Worm (Caenorhabditis elegans): ENCODE results near the gene eif-3.B.
"Not testable (repeated sequence)": the region's sequence is repeated elsewhere in the genome, so short reads cannot be mapped to it uniquely, and the experiment has no call there.

Gene eif-3.B

DNA sequence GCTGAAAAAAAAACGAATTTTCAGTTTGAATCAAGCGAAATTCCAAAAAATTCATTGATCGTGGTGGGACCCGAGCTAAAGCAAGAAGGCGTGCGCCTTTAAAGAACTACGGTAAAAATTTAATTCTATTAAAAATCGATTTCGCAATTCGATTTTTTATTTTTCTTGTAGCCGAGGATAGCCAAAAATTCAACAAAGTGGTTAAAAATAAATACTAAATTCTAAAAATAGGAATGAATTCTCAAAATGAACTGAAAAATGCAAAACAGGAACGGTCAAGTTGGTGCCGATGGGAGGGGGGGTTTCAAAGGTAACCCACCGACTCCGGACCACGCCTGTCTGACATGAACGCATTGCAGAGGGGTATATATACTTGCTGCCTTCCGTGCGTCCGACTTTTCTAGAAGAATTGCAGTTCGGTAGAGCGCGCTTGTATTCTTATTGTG lies 5.9 kb downstream of the eif-3.B start (continued):
- TF ChIP-seq C16A3.4 (tag; optimal IDR thresholded peaks at IDR 0.05) (peak; percentile 19), nhr-71 (tag; optimal IDR thresholded peaks at IDR 0.05) (peak; percentile 63), alr-1 (tag; optimal IDR thresholded peaks at IDR 0.05; ENCODE audit: borderline replicate concordance) (no peak), elt-2 (tag; optimal IDR thresholded peaks at IDR 0.05) (no peak), aly-2 (tag; optimal IDR thresholded peaks at IDR 0.05) (no peak), snu-23 (GFP tag; optimal IDR thresholded peaks at IDR 0.05) (peak; percentile 50), sptf-1 (tag; optimal IDR thresholded peaks at IDR 0.05) (no peak), nhr-90 (tag; optimal IDR thresholded peaks at IDR 0.05; ENCODE audit: poor library complexity) (peak; percentile 23), pax-3 (tag; optimal IDR thresholded peaks at IDR 0.05) (no peak), hpl-2 (GFP tag; optimal IDR thresholded peaks at IDR 0.05) (no peak), tlp-1 (tag; optimal IDR thresholded peaks at IDR 0.05) (no peak), pag-3 (tag; optimal IDR thresholded peaks at IDR 0.05; ENCODE audit: borderline replicate concordance, insufficient read depth) (no peak), lin-14 (GFP tag; optimal IDR thresholded peaks at IDR 0.05) (peak; percentile 34), nhr-77 (tag; optimal IDR thresholded peaks at IDR 0.05) (no peak), ztf-4 (tag; optimal IDR thresholded peaks at IDR 0.05) (no peak), unc-86 (tag; optimal IDR thresholded peaks at IDR 0.05) (peak; percentile 22), swsn-7 (tag; optimal IDR thresholded peaks at IDR 0.05) (peak; percentile 58), nhr-28 (tag; optimal IDR thresholded peaks at IDR 0.05) (no peak), egl-13 (tag; optimal IDR thresholded peaks at IDR 0.05) (peak; percentile 3)

DNA sequence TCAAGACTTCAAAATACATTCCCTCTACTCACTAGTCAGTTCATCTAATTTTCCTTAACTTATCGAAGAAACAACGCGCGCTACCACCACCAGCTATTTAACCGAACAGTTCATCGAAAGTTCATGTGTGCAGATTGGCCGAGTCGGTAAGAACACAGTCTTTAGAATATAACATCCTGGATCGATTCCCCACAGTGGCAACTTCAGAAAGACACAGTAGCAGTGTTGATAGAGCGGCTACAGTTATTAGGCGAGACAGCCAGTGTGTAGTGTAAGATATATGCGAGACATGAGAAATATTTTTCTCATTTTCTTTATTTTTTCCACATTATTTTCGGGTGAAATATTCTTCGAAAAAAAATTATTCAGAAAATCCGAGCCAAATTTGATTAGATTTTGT lies 7.3 kb downstream of the eif-3.B start:
- TF ChIP-seq lin-35 (GFP tag; optimal IDR thresholded peaks at IDR 0.05): peak in 1 of 2 experiments; percentile 18
- peak; percentile 23; the same call in 1 of the 2 replicates for TF ChIP-seq nhr-19 (GFP tag; conservative IDR thresholded peaks at IDR 0.05)
- TF ChIP-seq nhr-90 (tag; optimal IDR thresholded peaks at IDR 0.05; ENCODE audit: poor library complexity): peak; percentile 32
- peak; percentile 36 for TF ChIP-seq snu-23 (GFP tag; optimal IDR thresholded peaks at IDR 0.05)
- peak; percentile 17 for TF ChIP-seq snpc-4 (tag; optimal IDR thresholded peaks at IDR 0.05)
- peak; percentile 13 for TF ChIP-seq nhr-85 (tag)
- peak in 1 of 2 experiments; percentile 0 for TF ChIP-seq efl-1 (optimal IDR thresholded peaks at IDR 0.05)
- not testable (repeated sequence) for TF ChIP-seq efl-1 (GFP tag; optimal IDR thresholded peaks at IDR 0.05 in 1 of 2)

DNA sequence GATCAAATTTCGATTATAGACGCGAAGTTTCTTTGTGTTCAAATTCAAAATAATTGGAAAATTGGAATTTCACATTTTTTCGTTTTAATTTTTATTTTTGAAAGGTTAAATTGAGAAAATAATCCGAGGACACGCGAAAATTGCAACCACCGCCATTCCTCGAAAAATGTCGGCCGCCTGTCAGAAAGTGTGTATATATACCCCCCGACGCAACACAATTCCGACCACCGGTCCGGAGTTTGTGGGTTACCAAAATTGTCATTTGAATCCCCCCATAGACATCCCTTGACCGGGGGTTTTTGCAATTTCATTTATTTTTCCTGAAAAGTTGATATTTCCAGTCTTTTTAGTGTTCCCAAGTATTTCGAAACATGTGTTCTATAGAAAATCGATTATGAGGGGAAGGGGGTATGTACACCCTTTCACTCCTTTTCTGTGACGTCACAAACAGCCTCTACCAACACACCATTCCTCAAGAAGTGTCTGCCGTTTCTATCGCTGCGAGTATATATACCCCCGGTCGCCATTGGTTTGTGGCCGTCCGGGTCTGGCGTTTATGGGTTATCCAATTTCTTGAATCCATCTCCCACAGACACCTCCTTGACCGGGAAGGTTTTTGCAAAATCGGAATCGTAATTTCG lies 9.2 kb downstream of the eif-3.B start, which contains the start of gene W01D2.3:
Gene W01D2.3, minus strand, starts transcription at position 51 of the 641 bp plus-strand sequence.
- TF ChIP-seq unc-130 (tag; optimal IDR thresholded peaks at IDR 0.05) (no peak), mep-1 (tag; optimal IDR thresholded peaks at IDR 0.05) (peak; percentile 26), zip-4 (GFP tag; optimal IDR thresholded peaks at IDR 0.05) (peak; percentile 77), fkh-10 (GFP tag; optimal IDR thresholded peaks at IDR 0.05) (no peak), aly-2 (tag; optimal IDR thresholded peaks at IDR 0.05) (peak; percentile 81), irx-1 (tag; optimal IDR thresholded peaks at IDR 0.05) (peak; percentile 74), xbp-1 (tag; optimal IDR thresholded peaks at IDR 0.05) (peak; percentile 69), ztf-11 (tag; optimal IDR thresholded peaks at IDR 0.05) (peak; percentile 21 to 80), alr-1 (tag; optimal IDR thresholded peaks at IDR 0.05; ENCODE audit: borderline replicate concordance) (no peak), nhr-76 (tag; optimal IDR thresholded peaks at IDR 0.05) (no peak), hlh-17 (GFP tag; optimal IDR thresholded peaks at IDR 0.05; ENCODE audit: borderline replicate concordance) (no peak), C34B4.2 (tag; optimal IDR thresholded peaks at IDR 0.05) (peak; percentile 25), C16A3.4 (tag; optimal IDR thresholded peaks at IDR 0.05) (peak; percentile 47), unc-86 (tag; optimal IDR thresholded peaks at IDR 0.05) (peak; percentile 70), ama-1 (optimal IDR thresholded peaks at IDR 0.05) (no peak), nhr-71 (tag; optimal IDR thresholded peaks at IDR 0.05) (peak; percentile 85), aha-1 (tag; optimal IDR thresholded peaks at IDR 0.05) (no peak), isw-1 (GFP tag; IDR thresholded peaks at IDR 0.05) (peak; percentile 54), nhr-84 (tag; optimal IDR thresholded peaks at IDR 0.05) (no peak), snu-23 (GFP tag; optimal IDR thresholded peaks at IDR 0.05) (peak; percentile 81), sptf-1 (tag; optimal IDR thresholded peaks at IDR 0.05) (no peak), mef-2 (tag; optimal IDR thresholded peaks at IDR 0.05) (no peak), unc-98 (GFP tag; IDR thresholded peaks at IDR 0.05) (no peak), ces-1 (GFP tag; optimal IDR thresholded peaks at IDR 0.05) (no peak), elt-3 (tag; optimal IDR thresholded peaks at IDR 0.05) (no peak), tlp-1 (tag; optimal IDR thresholded peaks at IDR 0.05) (no peak), lin-14 (GFP tag; optimal IDR thresholded peaks at IDR 0.05) (peak; percentile 73), ceh-63 (GFP tag; optimal IDR thresholded peaks at IDR 0.05) (no peak), nhr-90 (tag; optimal IDR thresholded peaks at IDR 0.05; ENCODE audit: poor library complexity) (peak; percentile 88), nhr-19 (GFP tag; conservative IDR thresholded peaks at IDR 0.05) (peak; percentile 82), pax-3 (tag; optimal IDR thresholded peaks at IDR 0.05) (peak; percentile 13), pqm-1 (tag; optimal IDR thresholded peaks at IDR 0.05) (no peak), efl-1 (optimal IDR thresholded peaks at IDR 0.05) (peak; percentile 25 to 65), efl-1 (GFP tag; optimal IDR thresholded peaks at IDR 0.05 in 1 of 2) (peak; percentile 41 to 97), egl-27 (tag; optimal IDR thresholded peaks at IDR 0.05) (no peak)
